Worm (Caenorhabditis elegans) whole organism, late embryonic: Measurements from ENCODE around the gene K08E4.7.

ENCODE experiments used
- K02D7.2 ChIP-seq: sonication (generic microtip); optimal IDR thresholded peaks from 2 replicates; lab custom pipeline; 2017; ENCODE audit warnings: mild to moderate bottlenecking, missing genetic modification characterization, missing compliant biosample characterization
- Y22D7AL.16 ChIP-seq: sonication (generic microtip); optimal IDR thresholded peaks from 2 replicates; lab custom pipeline; 2016; ENCODE audit warnings: missing genetic modification characterization, missing compliant biosample characterization
- ama-1 ChIP-seq: fragments of 150-350 bp; optimal IDR thresholded peaks from 2 replicates; lab custom pipeline; 2014
- ceh-14 ChIP-seq: sonication (generic microtip); optimal IDR thresholded peaks from 2 replicates; lab custom pipeline; 2016; ENCODE audit warnings: missing genotype, missing genetic modification characterization, missing compliant biosample characterization
- ceh-24 ChIP-seq: sonication (generic microtip); optimal IDR thresholded peaks from 2 replicates; lab custom pipeline; 2016; ENCODE audit warnings: mild to moderate bottlenecking, missing genetic modification characterization, missing compliant biosample characterization
- ceh-31 ChIP-seq: sonication (generic microtip); optimal IDR thresholded peaks from 2 replicates; lab custom pipeline; 2016; ENCODE audit warnings: missing genetic modification characterization, missing compliant biosample characterization
- ceh-48 ChIP-seq: sonication (generic microtip); optimal IDR thresholded peaks from 2 replicates; lab custom pipeline; 2016; ENCODE audit warnings: missing genetic modification characterization, inconsistent platforms, missing compliant biosample characterization
- ceh-9 ChIP-seq: sonication (generic microtip); optimal IDR thresholded peaks from 2 replicates; lab custom pipeline; 2016; ENCODE audit warnings: mild to moderate bottlenecking, missing genetic modification characterization, inconsistent platforms, missing compliant biosample characterization
- dmd-4 ChIP-seq: sonication (generic microtip); optimal IDR thresholded peaks from 2 replicates; lab custom pipeline; 2016; ENCODE audit warnings: borderline replicate concordance, missing genetic modification characterization, missing compliant biosample characterization
- dve-1 ChIP-seq: sonication (generic microtip); optimal IDR thresholded peaks from 2 replicates; lab custom pipeline; 2017; ENCODE audit warnings: antibody characterized with exemption, mild to moderate bottlenecking, missing genetic modification characterization, missing compliant biosample characterization
- elt-2 ChIP-seq: sonication (generic microtip); optimal IDR thresholded peaks from 2 replicates; lab custom pipeline; 2016; ENCODE audit warnings: missing genetic modification reagents, missing genetic modification characterization, missing compliant biosample characterization
- elt-4 ChIP-seq: sonication (generic microtip); optimal IDR thresholded peaks from 2 replicates; lab custom pipeline; 2016; ENCODE audit warnings: missing genetic modification characterization, missing compliant biosample characterization
- eyg-1 ChIP-seq: sonication (generic microtip); optimal IDR thresholded peaks from 2 replicates; lab custom pipeline; 2016; ENCODE audit warnings: missing genotype, missing genetic modification characterization, missing compliant biosample characterization
- fkh-10 ChIP-seq: fragments of 150-350 bp; optimal IDR thresholded peaks from 2 replicates; lab custom pipeline; 2014; ENCODE audit warnings: missing biosample characterization, missing genetic modification reagents, missing genetic modification characterization
- gmeb-2 ChIP-seq: sonication (generic microtip); optimal IDR thresholded peaks from 2 replicates; lab custom pipeline; 2016; ENCODE audit warnings: missing genetic modification characterization, inconsistent platforms, missing compliant biosample characterization
- hlh-30 ChIP-seq: sonication (generic microtip); optimal IDR thresholded peaks from 2 replicates; lab custom pipeline; 2017; ENCODE audit warnings: antibody characterized with exemption, missing genetic modification characterization, missing compliant biosample characterization; ENCODE audit not compliant: insufficient read depth
- hlh-6 ChIP-seq: sonication (generic microtip); optimal IDR thresholded peaks from 2 replicates; lab custom pipeline; 2016; ENCODE audit warnings: missing genotype, missing genetic modification characterization, missing compliant biosample characterization
- madf-2 ChIP-seq: sonication (generic microtip); optimal IDR thresholded peaks from 2 replicates; lab custom pipeline; 2017; ENCODE audit warnings: missing genetic modification characterization, missing compliant biosample characterization
- mec-3 ChIP-seq: sonication (generic microtip); optimal IDR thresholded peaks from 2 replicates; lab custom pipeline; 2016; ENCODE audit warnings: borderline replicate concordance, missing genetic modification characterization, missing compliant biosample characterization
- nfya-1 ChIP-seq: sonication (generic microtip); optimal IDR thresholded peaks from 2 replicates; lab custom pipeline; 2017; ENCODE audit warnings: missing genetic modification characterization, mild to moderate bottlenecking, missing compliant biosample characterization, antibody characterized with exemption, moderate library complexity
- nhr-11 ChIP-seq: fragments of 150-350 bp; optimal IDR thresholded peaks from 2 replicates; lab custom pipeline; 2014; ENCODE audit warnings: missing biosample characterization, missing genetic modification characterization
- nhr-232 ChIP-seq: sonication (generic microtip); optimal IDR thresholded peaks from 2 replicates; lab custom pipeline; 2016; ENCODE audit warnings: missing genetic modification characterization, missing compliant biosample characterization
- odd-2 ChIP-seq: sonication (generic microtip); optimal IDR thresholded peaks from 2 replicates; lab custom pipeline; 2017; ENCODE audit warnings: antibody characterized with exemption, mild to moderate bottlenecking, missing genetic modification characterization, missing compliant biosample characterization
- pqm-1 ChIP-seq: sonication (generic microtip); optimal IDR thresholded peaks from 2 replicates; lab custom pipeline; 2016; ENCODE audit warnings: missing genetic modification characterization, missing compliant biosample characterization
- sdc-2 ChIP-seq: sonication (generic microtip); optimal IDR thresholded peaks from 2 replicates; lab custom pipeline; 2016; ENCODE audit warnings: missing genotype, missing genetic modification characterization, missing compliant biosample characterization
- sox-2 ChIP-seq: fragments of 200-800 bp; sonication (Bioruptor generic); IDR thresholded peaks from 2 replicates; pipeline ENCODE4 v1.3.6; 2022; ENCODE audit warnings: missing genetic modification reagents, missing genetic modification characterization, missing compliant biosample characterization
- syd-9 ChIP-seq: sonication (generic microtip); optimal IDR thresholded peaks from 2 replicates; lab custom pipeline; 2016; ENCODE audit warnings: mild to moderate bottlenecking, missing genetic modification characterization, moderate library complexity, missing compliant biosample characterization
- tbx-7 ChIP-seq: sonication (generic microtip); optimal IDR thresholded peaks from 2 replicates; lab custom pipeline; 2016; ENCODE audit warnings: missing genotype, missing genetic modification characterization, missing compliant biosample characterization
- unc-42 ChIP-seq: sonication (generic microtip); optimal IDR thresholded peaks from 2 replicates; lab custom pipeline; 2016; ENCODE audit warnings: missing genotype, missing genetic modification characterization, missing compliant biosample characterization

K08E4.7 gene

ce11 chrIV:12068590-12068989 is 7.0 kb upstream of the K08E4.7 start, which contains the start of gene bath-37:
Gene bath-37 (plus strand): TSS chrIV:12068890.
- no peak for TF ChIP-seq gmeb-2 (tag; lab: Kevin White, UChicago)
- no peak for TF ChIP-seq ceh-48 (tag; lab: Kevin White, UChicago)
- TF ChIP-seq syd-9, result no peak
- no peak for TF ChIP-seq nhr-232 (tag; lab: Kevin White, UChicago)
- TF ChIP-seq ceh-24 (tag; lab: Kevin White, UChicago), result no peak
- no peak for TF ChIP-seq Y22D7AL.16 (tag; lab: Kevin White, UChicago)
- no peak for TF ChIP-seq hlh-30 (tag; lab: Kevin White, UChicago)
- no peak for TF ChIP-seq tbx-7 (tag; lab: Kevin White, UChicago)

ce11 chrIV:12078112-12078812 is 2.7 kb downstream of the K08E4.7 start, which contains the start of gene tmed-1:
Gene tmed-1 (minus strand): TSS chrIV:12078162.
- no peak for TF ChIP-seq ceh-31 (tag; lab: Kevin White, UChicago)
- no peak for TF ChIP-seq unc-42 (tag; lab: Kevin White, UChicago)
- TF ChIP-seq tbx-7 (tag; lab: Kevin White, UChicago), result no peak
- no peak for TF ChIP-seq ceh-9
- TF ChIP-seq nfya-1 (tag; lab: Kevin White, UChicago), result no peak
- no peak for TF ChIP-seq madf-2 (tag; lab: Kevin White, UChicago)
- no peak for TF ChIP-seq pqm-1 (tag; lab: Kevin White, UChicago)
- TF ChIP-seq dve-1, result no peak

ce11 chrIV:12078907-12079523 is 3.4 kb downstream of the K08E4.7 start, which contains the start of gene lex-1:
Gene lex-1 (plus strand): TSS chrIV:12079473.
- TF ChIP-seq elt-4, result no peak
- TF ChIP-seq eyg-1 (tag; lab: Kevin White, UChicago), result no peak
- no peak for TF ChIP-seq ceh-14 (tag; lab: Kevin White, UChicago)
- peak; percentile 75 for TF ChIP-seq hlh-30 (tag; lab: Kevin White, UChicago)
- TF ChIP-seq nhr-11 (tag; lab: Kevin White, UChicago), result no peak
- no peak for TF ChIP-seq mec-3
- no peak for TF ChIP-seq Y22D7AL.16 (tag; lab: Kevin White, UChicago)
- TF ChIP-seq nfya-1 (tag; lab: Kevin White, UChicago), result peak; percentile 38
- no peak for TF ChIP-seq madf-2 (tag; lab: Kevin White, UChicago)
- TF ChIP-seq hlh-6, result no peak
- peak; percentile 26 for TF ChIP-seq ceh-31 (tag; lab: Kevin White, UChicago)
- no peak for TF ChIP-seq pqm-1 (tag; lab: Kevin White, UChicago)
- no peak for TF ChIP-seq sox-2 (GFP tag; lab: Robert Waterston, UW)
- TF ChIP-seq unc-42 (tag; lab: Kevin White, UChicago), result peak; percentile 27
- no peak for TF ChIP-seq ama-1 (lab: Kevin White, UChicago)
- TF ChIP-seq dmd-4, result no peak
- no peak for TF ChIP-seq elt-2 (tag; lab: Kevin White, UChicago)
- no peak for TF ChIP-seq syd-9
- TF ChIP-seq K02D7.2 (tag; lab: Kevin White, UChicago), result no peak
- no peak for TF ChIP-seq sdc-2 (tag; lab: Kevin White, UChicago)
- no peak for TF ChIP-seq odd-2 (tag; lab: Kevin White, UChicago)

ce11 chrIV:12080807-12081206 is 5.2 kb downstream of the K08E4.7 start:
- TF ChIP-seq eyg-1 (tag; lab: Kevin White, UChicago) (no peak), fkh-10 (GFP tag; lab: Kevin White, UChicago) (no peak), tbx-7 (tag; lab: Kevin White, UChicago) (no peak)

- TF ChIP-seq tbx-7 (tag; lab: Kevin White, UChicago), result no peak
Observed at ce11 chrIV:12084178-12084577, 8.6 kb downstream of the K08E4.7 start, which contains the start of gene repo-1. Gene repo-1 (plus strand): TSS chrIV:12084478.
